Fruit fly (Drosophila melanogaster) whole organism, embryonic: ENCODE data around the gene Or88a.

ENCODE experiments used
- Bteb2 ChIP-seq: fragments of 200-800 bp; sonication (Bioruptor generic); optimal IDR thresholded peaks from 2 replicates; lab custom pipeline; 2016; ENCODE audit warnings: missing biosample characterization, missing genetic modification characterization
- CG10431 ChIP-seq: fragments of 200-800 bp; sonication (Bioruptor generic); optimal IDR thresholded peaks from 3 replicates; lab custom pipeline; 2018; ENCODE audit warnings: missing biosample characterization, mild to moderate bottlenecking, missing genetic modification characterization
- CG11504 ChIP-seq: fragments of 200-800 bp; sonication (Bioruptor generic); optimal IDR thresholded peaks from 3 replicates; lab custom pipeline; 2019; ENCODE audit warnings: missing biosample characterization, mild to moderate bottlenecking, missing genetic modification characterization, moderate library complexity
- CG11695 ChIP-seq: fragments of 200-800 bp; sonication (Bioruptor generic); IDR thresholded peaks from 3 replicates; pipeline ENCODE4 v1.3.6; 2022; ENCODE audit warnings: missing biosample characterization, missing genetic modification characterization
- CG12299 ChIP-seq: fragments of 200-800 bp; sonication (Bioruptor generic); optimal IDR thresholded peaks from 2 replicates; lab custom pipeline; 2018; ENCODE audit warnings: missing biosample characterization, mild to moderate bottlenecking, missing genetic modification characterization
- CG15011 ChIP-seq: fragments of 200-800 bp; sonication (Bioruptor generic); optimal IDR thresholded peaks from 3 replicates; lab custom pipeline; 2018; ENCODE audit warnings: missing biosample characterization, mild to moderate bottlenecking, missing genetic modification characterization
- CG16813 ChIP-seq: fragments of 200-800 bp; sonication (Bioruptor generic); IDR thresholded peaks from 3 replicates; pipeline ENCODE4 v1.3.6; 2022; ENCODE audit warnings: missing biosample characterization, missing genetic modification characterization; ENCODE audit not compliant: partially characterized antibody
- CG17186 ChIP-seq: fragments of 200-800 bp; sonication (Bioruptor generic); optimal IDR thresholded peaks from 3 replicates; lab custom pipeline; 2017; ENCODE audit warnings: missing biosample characterization, missing genetic modification reagents, missing genetic modification characterization
- CG17568 ChIP-seq: fragments of 200-800 bp; sonication (Bioruptor generic); optimal IDR thresholded peaks from 2 replicates; lab custom pipeline; 2018; ENCODE audit warnings: missing biosample characterization, mild to moderate bottlenecking, missing genetic modification characterization, moderate library complexity
- CG18619 ChIP-seq: fragments of 200-800 bp; sonication (Bioruptor generic); optimal IDR thresholded peaks from 3 replicates; lab custom pipeline; 2017; ENCODE audit warnings: missing biosample characterization, mild to moderate bottlenecking, missing genetic modification characterization
- CG2712 ChIP-seq: fragments of 200-800 bp; optimal IDR thresholded peaks from 3 replicates; lab custom pipeline; 2019; ENCODE audit warnings: missing biosample characterization, mild to moderate bottlenecking, missing genetic modification characterization, moderate library complexity
- CG30403 ChIP-seq: fragments of 200-800 bp; sonication (Bioruptor generic); optimal IDR thresholded peaks from 3 replicates; lab custom pipeline; 2016; ENCODE audit warnings: missing biosample characterization, missing genetic modification characterization
- CG31441 ChIP-seq: fragments of 200-800 bp; sonication (Bioruptor generic); IDR thresholded peaks from 2 replicates; pipeline ENCODE4 v1.3.6; 2022; ENCODE audit warnings: missing biosample characterization, missing genetic modification characterization
- CG32767 ChIP-seq: fragments of 200-800 bp; sonication (Bioruptor generic); IDR thresholded peaks from 2 replicates; pipeline ENCODE4 v1.3.6; 2022; ENCODE audit warnings: missing biosample characterization, missing genetic modification characterization
- CG34422 ChIP-seq: fragments of 200-800 bp; sonication (Bioruptor generic); IDR thresholded peaks from 3 replicates; pipeline ENCODE4 v1.3.6; 2022; ENCODE audit warnings: missing biosample characterization, missing genetic modification characterization
- CG3726 ChIP-seq: fragments of 200-800 bp; sonication (Bioruptor generic); IDR thresholded peaks from 3 replicates; pipeline ENCODE4, ENCODE4 v1.3.6; 2022; ENCODE audit warnings: missing biosample characterization, missing genetic modification characterization
- CG3838 ChIP-seq: fragments of 200-800 bp; sonication (Bioruptor generic); optimal IDR thresholded peaks from 3 replicates; lab custom pipeline; 2016; ENCODE audit warnings: missing biosample characterization, missing genetic modification characterization
- CG4424 ChIP-seq: fragments of 200-800 bp; sonication (Bioruptor generic); optimal IDR thresholded peaks from 3 replicates; lab custom pipeline; 2016; ENCODE audit warnings: missing biosample characterization, missing genetic modification characterization
- CG6272 ChIP-seq: fragments of 200-800 bp; sonication (Bioruptor generic); IDR thresholded peaks from 2 replicates; pipeline ENCODE4 v1.3.6; 2022; ENCODE audit warnings: missing biosample characterization, missing genetic modification characterization
- CG8290 ChIP-seq, 3 experiments: fragments of 200-800 bp; sonication (Bioruptor generic); optimal IDR thresholded peaks; 2 replicates each; lab custom pipeline; 2016 to 2019; ENCODE audit warnings: missing biosample characterization in 3 of 3, missing genetic modification characterization in 3 of 3, mild to moderate bottlenecking in 2 of 3, moderate library complexity in 1 of 3
- CG8388 ChIP-seq: fragments of 200-800 bp; sonication (Bioruptor generic); optimal IDR thresholded peaks from 2 replicates; lab custom pipeline; 2019; ENCODE audit warnings: missing biosample characterization, mild to moderate bottlenecking, missing genetic modification characterization, moderate library complexity
- CG9437 ChIP-seq: fragments of 200-800 bp; sonication (Bioruptor generic); optimal IDR thresholded peaks from 2 replicates; lab custom pipeline; 2018; ENCODE audit warnings: missing biosample characterization, mild to moderate bottlenecking, missing genetic modification characterization
- CG9932 ChIP-seq: fragments of 200-800 bp; sonication (Bioruptor generic); IDR thresholded peaks from 2 replicates; pipeline ENCODE4 v1.3.6; 2022; ENCODE audit warnings: missing biosample characterization, missing genetic modification characterization
- CkIIα-i1 ChIP-seq: fragments of 200-800 bp; sonication (Bioruptor generic); IDR thresholded peaks from 2 replicates; pipeline ENCODE4 v1.3.6; 2022; ENCODE audit warnings: missing biosample characterization, missing genetic modification characterization
- Dref ChIP-seq: fragments of 200-800 bp; sonication (Bioruptor generic); IDR thresholded peaks from 2 replicates; pipeline ENCODE4 v1.3.6; 2022; ENCODE audit warnings: missing biosample characterization, missing genetic modification characterization
- ERR ChIP-seq: fragments of 200-800 bp; sonication (Bioruptor generic); optimal IDR thresholded peaks from 2 replicates; lab custom pipeline; 2016; ENCODE audit warnings: missing biosample characterization, missing genetic modification characterization
- HmgD ChIP-seq: fragments of 200-800 bp; sonication (Bioruptor generic); optimal IDR thresholded peaks from 3 replicates; lab custom pipeline; 2016; ENCODE audit warnings: missing biosample characterization, missing genetic modification characterization
- Hr51 ChIP-seq, 2 experiments: fragments of 200-800 bp; sonication (Bioruptor generic); optimal IDR thresholded peaks; 2 replicates in 1 of 2; 3 replicates in 1 of 2; lab custom pipeline; 2016 to 2018; ENCODE audit warnings: missing biosample characterization in 2 of 2, missing genetic modification characterization in 2 of 2, mild to moderate bottlenecking in 1 of 2, moderate library complexity in 1 of 2
- NfI ChIP-seq: fragments of 200-800 bp; sonication (Bioruptor generic); optimal IDR thresholded peaks from 3 replicates; lab custom pipeline; 2018; ENCODE audit warnings: missing biosample characterization, mild to moderate bottlenecking, missing genetic modification characterization, moderate library complexity
- PHDP ChIP-seq: fragments of 200-800 bp; sonication (Bioruptor generic); optimal IDR thresholded peaks from 3 replicates; lab custom pipeline; 2018; ENCODE audit warnings: missing biosample characterization, mild to moderate bottlenecking, missing genetic modification characterization, moderate library complexity
- Ptx1 ChIP-seq: fragments of 200-800 bp; sonication (Bioruptor generic); IDR thresholded peaks from 2 replicates; pipeline ENCODE4 v1.3.6; 2022; ENCODE audit warnings: missing biosample characterization, missing genetic modification characterization
- Sin3A ChIP-seq: fragments of >200 bp; optimal IDR thresholded peaks from 2 replicates; lab custom pipeline; 2018
- Six4 ChIP-seq: fragments of 200-800 bp; sonication (Bioruptor generic); optimal IDR thresholded peaks from 2 replicates; lab custom pipeline; 2016; ENCODE audit warnings: missing biosample characterization, missing genetic modification characterization
- YL-1 ChIP-seq: fragments of 200-800 bp; sonication (Bioruptor generic); optimal IDR thresholded peaks from 3 replicates; lab custom pipeline; 2017; ENCODE audit warnings: missing biosample characterization, mild to moderate bottlenecking, missing genetic modification characterization
- ac ChIP-seq: fragments of 200-800 bp; sonication (Bioruptor generic); optimal IDR thresholded peaks from 3 replicates; lab custom pipeline; 2017; ENCODE audit warnings: missing biosample characterization, mild to moderate bottlenecking, missing genetic modification characterization
- amos ChIP-seq: fragments of 200-800 bp; sonication (Bioruptor generic); IDR thresholded peaks from 2 replicates; pipeline ENCODE4 v1.3.6; 2022; ENCODE audit warnings: missing biosample characterization, missing genetic modification characterization; ENCODE audit not compliant: partially characterized antibody
- br ChIP-seq: fragments of >200 bp; optimal IDR thresholded peaks from 2 replicates; lab custom pipeline; 2017
- chif ChIP-seq, 2 experiments: fragments of 200-800 bp; sonication (Bioruptor generic); optimal IDR thresholded peaks; 3 replicates each; lab custom pipeline; 2016; ENCODE audit warnings: missing biosample characterization in 2 of 2, missing genetic modification characterization in 2 of 2
- chm ChIP-seq: fragments of 200-800 bp; sonication (Bioruptor generic); IDR thresholded peaks from 2 replicates; pipeline ENCODE4 v1.3.6; 2022; ENCODE audit warnings: missing biosample characterization, missing genetic modification characterization
- gce ChIP-seq: fragments of 200-800 bp; sonication (Bioruptor generic); IDR thresholded peaks from 3 replicates; pipeline ENCODE4 v1.3.6; 2022; ENCODE audit warnings: missing biosample characterization, missing genetic modification characterization
- h ChIP-seq: fragments of >200 bp; optimal IDR thresholded peaks from 2 replicates; lab custom pipeline; 2017
- jigr1 ChIP-seq: fragments of 200-800 bp; sonication (Bioruptor generic); IDR thresholded peaks from 3 replicates; pipeline ENCODE4 v1.3.6; 2022; ENCODE audit warnings: missing biosample characterization, missing genetic modification characterization
- lmd ChIP-seq: fragments of 200-800 bp; sonication (Bioruptor generic); IDR thresholded peaks from 2 replicates; pipeline ENCODE4 v1.3.6; 2022; ENCODE audit warnings: missing biosample characterization, missing genetic modification characterization
- lov ChIP-seq, 2 experiments: fragments of 200-800 bp in 1 of 2; fragments of >200 bp in 1 of 2; sonication (Bioruptor generic) in 1 of 2; IDR thresholded peaks in 1 of 2; optimal IDR thresholded peaks in 1 of 2; 2 replicates in 1 of 2; 3 replicates in 1 of 2; pipeline versions ENCODE4 v1.3.6 to Lab custom; 2017 to 2022; ENCODE audit warnings: missing biosample characterization in 1 of 2, missing genetic modification characterization in 1 of 2
- luna ChIP-seq: fragments of 200-800 bp; sonication (Bioruptor generic); optimal IDR thresholded peaks from 2 replicates; lab custom pipeline; 2016; ENCODE audit warnings: missing biosample characterization, missing genetic modification characterization
- maf-S ChIP-seq: fragments of 200-800 bp; sonication (Bioruptor generic); optimal IDR thresholded peaks from 2 replicates; lab custom pipeline; 2016; ENCODE audit warnings: missing biosample characterization, missing genetic modification characterization
- prd ChIP-seq, 3 experiments: fragments of >200 bp in 2 of 3; fragments of 200-800 bp in 1 of 3; sonication (Bioruptor generic) in 1 of 3; optimal IDR thresholded peaks in 2 of 3; IDR thresholded peaks in 1 of 3; 2 replicates in 2 of 3; 3 replicates in 1 of 3; pipeline versions ENCODE4 v1.3.6 to Lab custom; 2017 to 2022; ENCODE audit warnings: missing biosample characterization in 1 of 3, missing genetic modification characterization in 1 of 3
- row ChIP-seq: fragments of 200-800 bp; sonication (Bioruptor generic); IDR thresholded peaks from 3 replicates; pipeline ENCODE4 v1.3.6; 2022; ENCODE audit warnings: missing biosample characterization, missing genetic modification characterization
- slbo ChIP-seq: fragments of 200-800 bp; sonication (Bioruptor generic); IDR thresholded peaks from 2 replicates; pipeline ENCODE4 v1.3.6; 2022; ENCODE audit warnings: missing biosample characterization, missing genetic modification characterization
- sqz ChIP-seq: fragments of 200-800 bp; sonication (Bioruptor generic); optimal IDR thresholded peaks from 3 replicates; lab custom pipeline; 2018; ENCODE audit warnings: missing biosample characterization, mild to moderate bottlenecking, missing genetic modification characterization
- zfh1 ChIP-seq: fragments of 200-800 bp; sonication (Bioruptor generic); IDR thresholded peaks from 3 replicates; pipeline ENCODE4 v1.3.6; 2022; ENCODE audit warnings: missing biosample characterization, missing genetic modification characterization

Gene Or88a

dm6 chr3R:14095428-14095827 is 13.8 kb upstream of the Or88a start (continued):
- TF ChIP-seq YL-1 (GFP tag; lab: Kevin White, UChicago) (no peak), amos (GFP tag; lab: Robert Waterston, UW) (no peak), jigr1 (GFP tag; lab: Robert Waterston, UW) (no peak), CG31441 (GFP tag; lab: Robert Waterston, UW) (peak; percentile 64), CkIIα-i1 (GFP tag; lab: Robert Waterston, UW) (no peak), CG10431 (no peak), lov (optimal IDR thresholded peaks at IDR 0.05; lab: Kevin White, UChicago) (no peak), lov (GFP tag; IDR thresholded peaks at IDR 0.05; lab: Robert Waterston, UW) (no peak), CG12299 (tag; lab: Kevin White, UChicago) (no peak), HmgD (GFP tag; lab: Kevin White, UChicago) (no peak), ac (GFP tag; lab: Kevin White, UChicago) (no peak), NfI (peak; percentile 4), Dref (GFP tag; lab: Robert Waterston, UW) (no peak), CG17186 (no peak), CG30403 (GFP tag; lab: Kevin White, UChicago) (peak; percentile 53), CG18619 (GFP tag; lab: Kevin White, UChicago) (peak; percentile 42), CG34422 (GFP tag; lab: Robert Waterston, UW) (peak; percentile 66; the same call in 1 of the 3 replicates), Hr51 (GFP tag; optimal IDR thresholded peaks at IDR 0.05; lab: Kevin White, UChicago) (peak in 1 of 2 experiments; percentile 73), CG2712 (peak; percentile 72), zfh1 (GFP tag; lab: Robert Waterston, UW) (peak; percentile 37; the same call in 1 of the 3 replicates), maf-S (GFP tag; lab: Kevin White, UChicago) (no peak), CG3838 (GFP tag; lab: Kevin White, UChicago) (no peak), Six4 (GFP tag; lab: Kevin White, UChicago) (peak; percentile 21), row (peak; percentile 63), Ptx1 (peak; percentile 76), CG11695 (GFP tag; lab: Robert Waterston, UW) (no peak), CG17568 (GFP tag; lab: Kevin White, UChicago) (no peak), CG9932 (no peak), slbo (GFP tag; lab: Robert Waterston, UW) (peak; percentile 68), CG11504 (tag; lab: Kevin White, UChicago) (peak; percentile 81), prd (optimal IDR thresholded peaks at IDR 0.05; lab: Kevin White, UChicago) (no peak), prd (GFP tag; IDR thresholded peaks at IDR 0.05; lab: Robert Waterston, UW) (peak; percentile 70), CG8290 (GFP tag; optimal IDR thresholded peaks at IDR 0.05; lab: Kevin White, UChicago) (no peak), CG8290 (tag; optimal IDR thresholded peaks at IDR 0.05; lab: Kevin White, UChicago) (no peak), h (lab: Kevin White, UChicago) (no peak), CG9437 (GFP tag; lab: Kevin White, UChicago) (peak; percentile 31), chm (GFP tag; lab: Robert Waterston, UW) (no peak), br (lab: Kevin White, UChicago) (no peak), gce (GFP tag; lab: Robert Waterston, UW) (no peak), Sin3A (lab: Kevin White, UChicago) (no peak), lmd (GFP tag; lab: Robert Waterston, UW) (peak; percentile 60), CG32767 (GFP tag; lab: Robert Waterston, UW) (no peak), CG4424 (peak; percentile 46), Bteb2 (GFP tag; lab: Kevin White, UChicago) (no peak), CG6272 (0 out of 2 replicates have a peak, but pooled peaks have one; percentile 23), CG15011 (GFP tag; lab: Kevin White, UChicago) (no peak), CG8388 (GFP tag; lab: Kevin White, UChicago) (peak; percentile 56), luna (no peak), CG3726 (GFP tag; lab: Robert Waterston, UW) (no peak), PHDP (tag; lab: Kevin White, UChicago) (peak; percentile 56), ERR (GFP tag; lab: Kevin White, UChicago) (no peak), chif (GFP tag; optimal IDR thresholded peaks at IDR 0.05; lab: Kevin White, UChicago) (no peak), sqz (GFP tag; lab: Kevin White, UChicago) (peak; percentile 19), CG16813 (GFP tag; lab: Robert Waterston, UW) (no peak)
